Fruit fly (Drosophila melanogaster) whole organism, pupa: ENCODE results near the gene P58IPK.

ENCODE experiments used
- CG10348 ChIP-seq: fragments of 200-800 bp; sonication (Bioruptor generic); IDR thresholded peaks from 2 replicates; pipeline ENCODE4 v1.3.6; 2022; ENCODE audit warnings: missing biosample characterization, missing genetic modification characterization
- CG12605 ChIP-seq: fragments of 200-800 bp; sonication (Bioruptor generic); IDR thresholded peaks from 2 replicates; pipeline ENCODE4 v1.3.6; 2022; ENCODE audit warnings: missing biosample characterization, missing genetic modification characterization
- CG13204 ChIP-seq: fragments of 200-800 bp; sonication (Bioruptor generic); optimal IDR thresholded peaks from 2 replicates; lab custom pipeline; 2018; ENCODE audit warnings: missing biosample characterization, mild to moderate bottlenecking, missing genetic modification characterization, moderate library complexity
- CG14655 ChIP-seq: fragments of 200-800 bp; sonication (Bioruptor generic); optimal IDR thresholded peaks from 3 replicates; lab custom pipeline; 2017; ENCODE audit warnings: mild to moderate bottlenecking, missing biosample characterization, missing genetic modification reagents, missing genetic modification characterization
- CG15710 ChIP-seq: fragments of 200-800 bp; sonication (Bioruptor generic); optimal IDR thresholded peaks from 2 replicates; lab custom pipeline; 2018; ENCODE audit warnings: missing biosample characterization, mild to moderate bottlenecking, missing genetic modification characterization, moderate library complexity
- CG17806 ChIP-seq: fragments of 200-800 bp; sonication (Bioruptor generic); optimal IDR thresholded peaks from 2 replicates; lab custom pipeline; 2018; ENCODE audit warnings: missing biosample characterization, mild to moderate bottlenecking, missing genetic modification characterization, moderate library complexity
- CG32121 ChIP-seq: fragments of 200-800 bp; sonication (Bioruptor generic); IDR thresholded peaks from 2 replicates; pipeline ENCODE4 v1.3.6; 2022; ENCODE audit warnings: missing biosample characterization, missing genetic modification characterization
- CG34367 ChIP-seq: fragments of 200-800 bp; sonication (Bioruptor generic); optimal IDR thresholded peaks from 2 replicates; lab custom pipeline; 2018; ENCODE audit warnings: missing biosample characterization, mild to moderate bottlenecking, missing genetic modification characterization
- CG4496 ChIP-seq: fragments of 200-800 bp; sonication (Bioruptor generic); IDR thresholded peaks from 3 replicates; pipeline ENCODE4 v1.3.6; 2022; ENCODE audit warnings: missing biosample characterization, missing genetic modification characterization
- CG8159 ChIP-seq: fragments of 200-800 bp; sonication (Bioruptor generic); optimal IDR thresholded peaks from 3 replicates; lab custom pipeline; 2018; ENCODE audit warnings: missing biosample characterization, mild to moderate bottlenecking, missing genetic modification characterization, moderate library complexity
- CG8301 ChIP-seq: fragments of 200-800 bp; sonication (Bioruptor generic); optimal IDR thresholded peaks from 2 replicates; lab custom pipeline; 2018; ENCODE audit warnings: missing biosample characterization, mild to moderate bottlenecking, missing genetic modification characterization
- CG9948 ChIP-seq: fragments of 200-800 bp; sonication (Bioruptor generic); optimal IDR thresholded peaks from 2 replicates; lab custom pipeline; 2018; ENCODE audit warnings: missing biosample characterization, mild to moderate bottlenecking, missing genetic modification characterization, moderate library complexity
- D1 ChIP-seq: fragments of 200-800 bp; sonication (Bioruptor generic); optimal IDR thresholded peaks from 2 replicates; lab custom pipeline; 2018; ENCODE audit warnings: missing biosample characterization, mild to moderate bottlenecking, missing genetic modification characterization, moderate library complexity
- EcR ChIP-seq: fragments of 200-800 bp; sonication (Bioruptor generic); optimal IDR thresholded peaks from 3 replicates; lab custom pipeline; 2019; ENCODE audit warnings: missing biosample characterization, missing genetic modification characterization, mild to moderate bottlenecking, moderate library complexity, missing genetic modification reagents
- Ets98B ChIP-seq: fragments of 200-800 bp; sonication (Bioruptor generic); IDR thresholded peaks from 2 replicates; pipeline ENCODE4 v1.3.6; 2022; ENCODE audit warnings: missing biosample characterization, missing genetic modification characterization
- Pif1A ChIP-seq: fragments of 200-800 bp; sonication (Bioruptor generic); optimal IDR thresholded peaks from 3 replicates; lab custom pipeline; 2016; ENCODE audit warnings: missing biosample characterization, missing genetic modification characterization
- Pif1B ChIP-seq: fragments of 200-800 bp; sonication (Bioruptor generic); optimal IDR thresholded peaks from 3 replicates; lab custom pipeline; 2016; ENCODE audit warnings: missing biosample characterization, missing genetic modification characterization
- Snoo ChIP-seq: fragments of 200-800 bp; sonication (Bioruptor generic); optimal IDR thresholded peaks from 3 replicates; lab custom pipeline; 2017; ENCODE audit warnings: missing biosample characterization, mild to moderate bottlenecking, missing genetic modification characterization, inconsistent platforms
- fd96Ca ChIP-seq: fragments of 200-800 bp; sonication (Bioruptor generic); IDR thresholded peaks from 3 replicates; pipeline ENCODE4 v1.3.6; 2022; ENCODE audit warnings: missing biosample characterization, missing genetic modification characterization
- gl ChIP-seq: fragments of 200-800 bp; sonication (Bioruptor generic); optimal IDR thresholded peaks from 2 replicates; lab custom pipeline; 2018; ENCODE audit warnings: missing biosample characterization, mild to moderate bottlenecking, missing genetic modification characterization
- rn ChIP-seq: fragments of 200-800 bp; sonication (Bioruptor generic); IDR thresholded peaks from 2 replicates; pipeline ENCODE4 v1.3.6; 2022; ENCODE audit warnings: missing biosample characterization, missing genetic modification characterization

Gene P58IPK

DNA sequence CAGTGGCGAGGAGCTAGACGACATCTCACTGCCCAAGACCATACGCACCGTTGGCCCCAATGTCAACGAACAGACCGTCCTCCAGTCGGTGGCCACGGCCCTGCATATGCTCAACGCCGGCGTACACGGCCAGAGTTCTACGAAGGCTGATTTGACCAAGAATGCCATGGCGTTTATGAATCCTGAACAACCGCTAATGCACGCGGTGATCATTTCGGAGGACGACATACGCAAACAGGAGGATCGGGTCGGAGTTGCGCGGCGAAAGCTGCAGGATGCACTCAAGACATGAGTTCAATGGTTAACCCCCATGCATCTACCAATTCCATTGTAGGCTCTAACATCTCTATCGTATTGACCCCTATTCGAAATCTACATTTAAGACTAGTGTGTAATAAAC is 25.6 kb upstream of the P58IPK start:
- TF ChIP-seq CG4496 (GFP tag; lab: Robert Waterston, UW) (no peak), Pif1A (no peak)

DNA sequence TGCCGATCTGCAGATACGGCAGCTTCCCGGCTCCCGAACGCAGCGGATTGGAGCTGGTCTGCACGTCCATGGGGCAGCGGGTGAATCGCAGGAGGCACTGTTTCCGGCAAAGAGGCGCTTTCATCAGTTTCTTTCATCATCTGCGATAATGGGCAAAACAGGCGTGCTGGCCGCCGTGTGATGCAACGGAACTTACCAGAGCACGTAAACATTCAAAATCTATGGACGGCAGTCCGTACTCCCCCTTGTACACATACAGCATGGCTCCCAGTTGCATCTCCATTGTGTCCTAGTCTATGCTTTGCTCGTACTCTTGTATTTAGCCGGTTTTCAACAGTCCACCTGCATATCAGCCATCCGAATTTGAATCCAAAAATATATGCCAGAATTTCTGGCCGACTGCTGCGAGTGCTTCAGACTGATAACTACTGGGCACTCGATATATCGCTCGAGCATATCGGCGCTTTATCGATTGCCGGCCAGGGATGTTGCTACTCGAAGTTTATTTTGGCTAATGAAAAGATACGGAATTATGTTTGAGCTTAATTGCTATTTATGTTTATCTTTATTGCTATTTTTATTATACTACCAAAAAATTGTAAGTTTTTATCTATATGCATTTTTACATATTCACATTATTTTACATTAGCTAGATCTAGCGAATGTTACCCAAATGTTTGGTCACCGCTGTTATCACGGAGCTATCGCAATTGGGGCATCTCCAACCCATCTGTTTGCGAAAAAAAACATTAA is 23.3 kb upstream of the P58IPK start, which contains the start of the genes CG9393 and Vps45:
Gene CG9393, minus strand, starts transcription at position 434 of the 753 bp plus-strand sequence.
Gene Vps45, plus strand, starts transcription at position 685 of the 753 bp plus-strand sequence.
- TF ChIP-seq gl (tag; lab: Kevin White, UChicago) (no peak), CG17806 (tag; lab: Kevin White, UChicago) (peak; percentile 31), Pif1B (GFP tag; lab: Kevin White, UChicago) (no peak), CG15710 (tag; lab: Kevin White, UChicago) (peak; percentile 38), Snoo (tag; lab: Kevin White, UChicago) (no peak), CG9948 (tag; lab: Kevin White, UChicago) (peak; percentile 26), CG12605 (GFP tag; lab: Robert Waterston, UW) (no peak), EcR (GFP tag; lab: Kevin White, UChicago) (no peak), fd96Ca (no peak), CG32121 (GFP tag; lab: Robert Waterston, UW) (peak; percentile 32; the same call in 1 of the 2 replicates), rn (GFP tag; lab: Robert Waterston, UW) (no peak), CG10348 (no peak), CG14655 (GFP tag; lab: Kevin White, UChicago) (no peak), CG4496 (GFP tag; lab: Robert Waterston, UW) (0 out of 3 replicates have a peak, but pooled peaks have one; percentile 42), CG8301 (tag; lab: Kevin White, UChicago) (no peak), Pif1A (no peak), D1 (no peak), CG34367 (no peak), CG8159 (tag; lab: Kevin White, UChicago) (no peak), CG13204 (GFP tag; lab: Kevin White, UChicago) (no peak), Ets98B (GFP tag; lab: Robert Waterston, UW) (no peak)

DNA sequence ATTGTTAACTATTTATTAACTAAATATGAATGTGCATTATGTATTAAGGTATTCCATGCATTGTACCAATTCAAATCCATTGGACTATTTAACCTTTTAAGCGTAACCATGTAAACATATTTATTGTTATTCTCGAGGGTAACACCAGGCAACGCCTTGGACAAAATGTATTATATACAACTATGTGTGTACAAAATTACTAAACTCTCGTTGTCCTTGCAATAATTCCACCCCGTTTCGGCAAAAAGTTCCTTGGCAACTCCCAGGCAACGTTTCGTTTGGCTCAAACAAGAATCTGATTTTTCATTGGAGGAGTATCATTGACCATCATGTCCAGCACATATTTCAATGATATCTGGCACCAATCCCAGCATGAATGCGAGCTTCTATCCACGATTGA is 20.8 kb upstream of the P58IPK start, which contains the start of gene CG16789:
Gene CG16789, plus strand, starts transcription at position 301 of the 400 bp plus-strand sequence.
- TF ChIP-seq CG17806 (tag; lab: Kevin White, UChicago) (no peak), gl (tag; lab: Kevin White, UChicago) (no peak), CG12605 (GFP tag; lab: Robert Waterston, UW) (no peak), Ets98B (GFP tag; lab: Robert Waterston, UW) (no peak), D1 (no peak), CG32121 (GFP tag; lab: Robert Waterston, UW) (no peak), Pif1B (GFP tag; lab: Kevin White, UChicago) (no peak), CG4496 (GFP tag; lab: Robert Waterston, UW) (no peak), CG15710 (tag; lab: Kevin White, UChicago) (no peak), CG9948 (tag; lab: Kevin White, UChicago) (no peak), rn (GFP tag; lab: Robert Waterston, UW) (no peak), CG10348 (no peak), EcR (GFP tag; lab: Kevin White, UChicago) (no peak), CG14655 (GFP tag; lab: Kevin White, UChicago) (no peak)

DNA sequence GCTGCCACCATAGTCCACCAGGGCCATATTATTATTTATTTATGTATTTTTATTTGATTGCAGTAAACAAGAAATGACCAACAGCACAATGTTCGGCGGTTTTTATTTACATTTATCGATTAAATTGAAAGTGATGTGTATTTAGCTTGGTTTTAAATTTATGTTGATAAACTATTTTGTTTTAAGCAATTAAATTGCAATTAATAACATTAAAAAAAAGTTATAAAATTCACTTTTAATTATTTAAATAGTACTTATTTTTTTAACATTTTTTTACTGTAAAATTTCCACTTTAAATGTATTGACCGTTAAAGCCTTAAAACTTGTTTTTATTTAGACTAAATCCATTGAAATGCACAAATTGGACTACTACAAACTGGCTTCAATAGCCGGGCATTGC is 16.6 kb upstream of the P58IPK start, which contains the start of gene CG16790:
Gene CG16790, minus strand, starts transcription at position 101 of the 400 bp plus-strand sequence.
- TF ChIP-seq fd96Ca (no peak), CG14655 (GFP tag; lab: Kevin White, UChicago) (no peak)

DNA sequence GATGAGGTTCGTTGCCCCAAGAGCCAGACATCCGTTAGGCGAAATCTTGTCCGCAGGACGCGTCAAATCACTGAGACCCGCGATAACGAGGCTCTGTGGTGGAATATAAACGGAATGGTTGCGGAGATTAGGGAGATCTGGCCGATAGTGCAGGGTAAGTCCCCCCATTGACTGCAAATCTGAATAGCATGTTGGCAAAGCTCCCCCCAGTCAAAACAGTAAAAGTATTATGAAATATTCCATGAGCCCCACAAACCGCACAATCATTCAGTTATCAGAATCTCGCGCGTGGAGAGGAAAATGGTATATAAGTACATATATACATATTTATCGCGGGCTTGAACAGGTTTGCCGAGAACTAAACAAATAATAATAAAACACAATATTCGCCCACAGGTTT is 16.1 kb upstream of the P58IPK start:
- TF ChIP-seq CG17806 (tag; lab: Kevin White, UChicago): no peak
- TF ChIP-seq EcR (GFP tag; lab: Kevin White, UChicago): peak; percentile 30

DNA sequence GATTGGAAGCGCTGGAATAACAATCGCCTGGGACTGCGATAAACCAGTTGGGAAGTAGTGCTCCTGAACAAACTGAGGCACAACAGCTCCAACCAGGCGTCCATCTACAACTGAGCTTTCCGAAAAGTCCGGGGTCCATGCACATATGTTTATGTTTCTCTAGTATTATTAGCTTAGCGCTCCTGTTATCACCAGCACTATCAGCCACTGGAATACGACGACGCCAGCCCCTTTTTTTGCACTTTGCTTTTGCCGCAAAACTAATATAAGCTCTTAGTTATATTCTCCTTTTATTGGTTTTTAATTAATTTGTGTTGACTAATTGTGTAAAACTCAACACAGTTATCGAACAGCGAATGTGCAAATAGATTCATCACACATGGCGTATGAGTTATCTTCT is 15.2 kb upstream of the P58IPK start, which contains the start of gene CG9396:
Gene CG9396, minus strand, starts transcription at position 101 of the 400 bp plus-strand sequence.
- no peak for TF ChIP-seq Ets98B (GFP tag; lab: Robert Waterston, UW)
- TF ChIP-seq CG10348: no peak
- TF ChIP-seq, all 21 proteins: peak for 0
